Fruit fly (Drosophila melanogaster) ovary, adult (tissue): Measurements from ENCODE around the gene f-cup.
A peak's percentile ranks its signal among the peaks of the same experiment; 100 is the strongest.

Source experiments
- CG17801 ChIP-seq: fragments of 200-800 bp; optimal IDR thresholded peaks from 2 replicates; lab custom pipeline; 2019; ENCODE audit warnings: missing biosample characterization, mild to moderate bottlenecking, missing genetic modification characterization, moderate library complexity; ENCODE audit not compliant: partially characterized antibody

f-cup gene

DNA sequence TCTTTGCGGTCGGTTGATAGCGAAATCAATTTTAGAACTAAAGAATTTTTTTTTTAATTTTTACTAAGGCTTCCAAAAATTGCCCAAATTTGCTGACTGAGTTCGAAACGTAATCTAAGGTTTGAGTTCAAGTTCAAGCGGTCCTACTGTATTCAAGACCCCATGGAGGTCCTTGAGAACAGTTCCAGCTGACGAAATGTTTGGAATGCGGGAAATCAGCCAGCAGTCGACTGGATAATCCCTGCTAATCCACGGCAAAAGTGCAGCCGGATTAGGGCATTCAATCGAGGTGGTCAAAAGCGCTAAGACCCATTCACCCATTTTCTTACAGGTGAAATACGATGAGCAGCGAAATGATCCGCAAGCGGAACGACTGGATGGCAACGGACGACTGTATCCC lies at the start of gene f-cup:
f-cup (minus strand) TSS at position 101 of the 400 bp plus-strand sequence.
- TF ChIP-seq CG17801 (GFP tag; lab: Kevin White, UChicago), result no peak

DNA sequence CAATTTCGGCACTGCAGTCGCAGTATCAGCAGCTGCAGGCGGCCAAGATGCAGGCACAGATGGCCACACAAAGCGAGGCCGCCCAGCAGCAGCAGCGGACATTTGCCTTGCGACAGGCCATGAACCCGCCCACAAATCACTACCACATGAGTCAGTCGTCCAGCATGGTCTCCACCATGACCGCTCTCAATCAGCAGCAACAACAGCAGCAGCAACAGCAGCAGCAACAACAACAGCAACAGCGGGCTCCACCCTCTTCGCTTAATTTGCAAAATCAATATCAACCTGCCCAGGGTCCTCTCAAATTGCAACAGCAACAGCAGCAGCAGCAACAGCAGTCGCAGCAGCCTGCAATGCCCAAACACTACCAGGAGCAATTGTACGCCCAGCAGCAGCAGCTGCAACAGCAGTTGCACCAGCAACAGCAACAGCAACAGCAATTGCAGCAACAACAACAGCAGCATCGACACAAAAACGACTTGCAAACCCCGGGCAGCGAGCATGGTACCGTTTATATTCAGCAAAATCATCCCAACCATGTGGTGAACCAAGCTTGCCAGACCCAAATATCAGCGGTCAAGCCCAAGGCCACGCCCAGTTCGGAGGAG lies 45.5 kb upstream of the f-cup start:
- TF ChIP-seq CG17801 (GFP tag; lab: Kevin White, UChicago), result no peak

DNA sequence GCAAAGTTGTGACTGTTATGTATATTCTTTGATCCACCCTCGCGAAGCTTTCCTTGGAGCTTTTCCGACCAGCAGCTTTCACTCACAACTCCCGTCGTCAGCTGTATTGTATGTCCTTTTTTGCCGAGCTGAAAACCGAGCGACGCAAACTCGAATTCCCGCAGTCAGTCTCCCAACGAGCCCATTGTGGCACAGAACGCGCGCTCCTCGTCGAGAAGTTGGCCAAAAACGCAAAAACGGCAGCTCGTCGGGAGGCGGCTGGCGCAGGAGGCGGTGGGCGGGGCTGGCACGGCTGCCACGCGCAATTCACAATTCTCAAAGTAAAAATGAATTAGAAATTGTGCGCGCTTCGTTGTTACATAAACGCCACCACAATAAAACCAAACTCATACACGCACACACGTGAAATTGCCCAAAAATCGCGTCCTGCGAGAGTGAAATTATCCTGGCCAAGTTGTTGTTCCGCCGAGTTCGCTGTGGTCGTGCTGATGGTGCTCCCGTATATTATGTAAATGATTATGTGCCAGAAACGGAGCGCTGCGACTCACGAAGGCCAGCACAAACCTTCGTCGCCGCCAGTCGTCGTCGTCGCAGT lies 34.8 kb upstream of the f-cup start:
- no peak for TF ChIP-seq CG17801 (GFP tag; lab: Kevin White, UChicago)

DNA sequence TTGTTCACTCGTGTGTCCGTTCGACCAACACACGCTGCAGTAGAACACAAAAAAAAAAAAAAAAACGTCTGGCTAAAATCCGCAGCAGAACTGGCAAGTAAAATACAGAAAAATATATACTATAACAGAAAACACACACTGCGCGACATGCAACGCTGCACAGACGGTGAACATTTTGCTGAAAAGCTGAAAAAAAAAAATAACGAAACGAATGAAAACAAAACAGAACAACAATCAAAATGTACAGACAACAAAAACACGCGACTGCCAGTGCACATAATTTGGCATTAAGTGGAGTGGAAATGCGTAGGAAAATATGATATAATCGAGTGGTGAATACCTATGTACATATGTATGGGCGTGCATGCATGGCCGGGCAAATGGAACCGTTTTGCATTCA lies 29.4 kb upstream of the f-cup start:
- TF ChIP-seq CG17801 (GFP tag; lab: Kevin White, UChicago), result no peak

DNA sequence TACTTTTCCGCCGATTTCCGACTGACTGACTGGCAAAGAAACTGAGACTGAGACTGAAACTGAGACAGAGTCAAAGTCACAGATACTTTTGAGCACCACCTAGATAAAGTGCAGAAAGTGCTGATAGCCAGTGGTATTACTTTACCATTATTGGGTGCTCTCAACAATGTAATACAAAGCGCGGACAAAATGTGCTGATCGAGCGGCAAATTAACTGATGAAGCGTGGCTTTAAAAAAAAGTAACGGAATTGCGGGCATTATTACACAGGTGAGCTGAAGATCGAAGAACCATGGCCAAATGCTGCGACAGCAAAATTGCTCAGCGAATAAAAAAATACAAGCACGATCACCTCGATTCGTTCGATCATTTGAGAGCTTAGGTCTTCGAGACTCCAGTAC lies 28.3 kb upstream of the f-cup start:
- TF ChIP-seq CG17801 (GFP tag; lab: Kevin White, UChicago), result peak; percentile 11

DNA sequence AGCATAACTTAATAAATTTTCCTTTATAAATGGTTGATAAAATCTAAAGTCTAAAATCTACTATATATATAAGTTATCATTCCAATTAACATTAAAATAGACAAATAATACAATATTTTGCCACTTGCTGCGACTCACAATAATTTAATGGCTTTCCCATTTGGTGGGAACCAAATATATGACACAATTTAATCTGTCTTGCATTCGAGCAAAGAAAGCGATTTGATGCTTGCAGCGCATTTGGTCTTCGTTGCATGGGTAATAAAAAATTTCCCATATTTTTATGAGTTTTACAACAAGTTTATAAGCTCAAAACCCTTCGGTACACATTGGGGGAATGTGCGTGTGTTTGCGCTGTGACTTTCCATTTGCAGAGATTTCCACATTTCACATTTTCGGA lies 26.2 kb upstream of the f-cup start:
- no peak for TF ChIP-seq CG17801 (GFP tag; lab: Kevin White, UChicago)

DNA sequence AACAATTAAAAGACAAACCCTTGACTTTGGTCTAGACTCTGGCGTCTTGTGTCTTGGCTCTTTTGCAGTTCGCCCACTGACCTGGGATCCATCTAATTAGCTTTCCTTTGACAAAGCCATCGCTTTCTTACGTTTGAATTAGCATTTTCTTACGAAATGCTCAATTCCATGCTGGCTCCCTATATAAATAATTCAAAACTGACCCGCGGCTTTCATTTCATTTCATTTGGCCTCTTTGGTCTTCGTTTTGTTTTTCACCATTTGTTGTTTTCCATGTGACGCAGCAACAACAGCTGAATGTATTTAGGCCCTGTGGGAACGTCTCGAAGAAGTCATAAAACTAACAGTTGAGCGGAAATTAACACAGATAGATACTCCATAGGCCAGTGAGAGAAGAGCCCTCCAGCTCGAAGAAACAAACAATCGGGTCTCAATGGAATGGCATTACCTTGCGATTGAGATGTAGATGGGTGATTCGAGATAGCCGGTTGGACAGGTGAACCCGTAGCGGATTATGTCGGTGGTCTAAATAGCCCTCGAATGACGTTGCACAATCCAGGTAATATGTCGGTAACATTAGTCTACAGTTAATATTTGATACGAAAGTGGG lies 23.5 kb upstream of the f-cup start:
- TF ChIP-seq CG17801 (GFP tag; lab: Kevin White, UChicago), result no peak

DNA sequence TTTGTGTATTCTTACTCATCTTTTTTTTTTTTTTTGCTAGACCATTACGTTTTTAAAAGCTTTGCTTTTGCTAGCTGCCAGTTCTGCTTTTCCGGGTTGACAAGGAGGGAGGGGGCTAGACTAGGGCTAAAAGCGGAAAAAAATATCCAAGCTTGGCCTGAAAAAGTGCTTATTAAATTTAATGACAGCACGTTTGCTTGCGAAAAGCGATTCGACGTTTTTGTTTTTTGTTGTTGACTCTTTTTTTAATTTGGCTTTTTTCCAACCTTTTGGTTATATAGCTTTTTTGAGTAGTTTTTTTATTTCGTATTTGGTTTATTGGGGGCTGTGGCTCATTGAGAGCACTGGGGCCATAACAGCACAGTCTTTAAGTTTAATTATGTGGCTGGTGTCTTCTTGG lies 21.8 kb upstream of the f-cup start:
- peak; percentile 92 for TF ChIP-seq CG17801 (GFP tag; lab: Kevin White, UChicago)

DNA sequence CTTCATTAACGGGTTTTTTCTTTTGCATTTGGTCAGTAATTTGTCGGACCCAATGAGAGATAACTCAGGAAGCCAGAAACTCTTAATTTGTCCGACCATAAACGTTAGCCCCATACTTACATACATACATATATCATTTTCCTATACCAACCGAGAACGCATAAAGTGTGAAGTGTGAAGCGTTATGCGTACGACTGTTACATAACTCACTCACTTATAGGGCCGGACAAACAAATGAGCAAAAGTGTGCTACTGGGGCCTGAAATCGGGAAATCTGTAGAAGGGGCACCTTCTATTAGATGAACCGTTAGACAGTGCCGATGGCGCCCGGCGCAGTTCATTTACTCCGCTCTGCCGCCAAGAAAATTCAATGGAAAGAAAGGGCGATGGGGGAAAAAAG lies 21.4 kb upstream of the f-cup start:
- TF ChIP-seq CG17801 (GFP tag; lab: Kevin White, UChicago), result no peak

DNA sequence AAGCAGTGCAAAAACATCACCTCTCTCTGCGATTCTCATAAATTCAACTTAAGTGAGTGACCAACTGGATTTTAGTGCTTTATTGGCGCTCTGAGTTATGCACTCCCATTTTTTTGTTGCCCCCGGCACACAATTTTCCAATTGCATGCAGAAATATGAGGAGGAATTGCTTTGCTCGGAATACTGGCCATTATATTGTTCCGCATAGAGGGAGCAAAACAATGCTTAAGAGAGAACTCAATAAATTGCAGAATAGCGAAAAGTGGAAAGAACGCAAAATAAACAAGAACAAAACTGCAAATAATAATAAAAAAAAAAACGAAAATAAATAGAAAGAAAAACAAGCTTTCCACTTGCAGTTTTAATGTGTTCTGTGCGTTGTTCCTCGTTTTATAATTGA lies 20.2 kb upstream of the f-cup start:
- TF ChIP-seq CG17801 (GFP tag; lab: Kevin White, UChicago), result peak; percentile 30

DNA sequence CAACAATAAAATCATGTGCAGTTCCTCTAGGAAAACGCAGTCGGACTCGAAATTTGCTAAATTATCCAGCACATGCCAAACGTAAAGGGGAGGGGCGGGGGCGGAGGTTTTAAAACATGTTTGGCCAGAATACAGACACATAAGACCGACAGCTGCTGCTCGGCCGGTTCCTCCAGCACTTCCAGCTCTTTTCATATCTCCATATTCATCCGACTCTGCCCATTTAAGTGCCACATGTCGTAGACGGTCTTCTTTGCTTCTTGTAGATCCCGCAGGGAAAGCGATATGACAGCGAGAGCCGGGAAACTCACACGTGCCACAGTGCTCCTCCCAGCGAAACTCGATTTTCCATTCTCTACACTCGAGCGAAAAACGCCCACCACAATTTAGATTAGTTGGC lies 18.4 kb upstream of the f-cup start:
- no peak for TF ChIP-seq CG17801 (GFP tag; lab: Kevin White, UChicago)

DNA sequence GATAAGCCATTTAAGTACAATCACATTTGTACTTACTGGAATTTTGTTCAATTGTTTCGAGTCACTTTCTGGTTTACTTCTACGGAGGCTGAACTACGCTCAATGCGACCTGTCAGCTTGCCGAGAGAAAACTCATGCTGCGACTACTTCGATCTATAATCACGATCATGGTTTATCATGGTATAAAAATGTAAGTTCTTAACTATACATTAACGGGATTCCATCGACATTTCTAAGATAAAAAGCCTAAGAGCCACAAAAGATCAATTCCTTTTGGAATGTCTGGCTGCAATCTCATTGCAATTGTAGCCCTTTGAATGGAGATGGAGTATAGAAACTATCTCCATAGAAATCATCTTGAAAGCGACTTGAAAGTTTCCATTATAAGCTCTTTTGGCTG lies 17.4 kb upstream of the f-cup start, which contains the start of gene Ubc87F:
Ubc87F (minus strand) TSS at position 101 of the 400 bp plus-strand sequence.
- TF ChIP-seq CG17801 (GFP tag; lab: Kevin White, UChicago), result no peak

DNA sequence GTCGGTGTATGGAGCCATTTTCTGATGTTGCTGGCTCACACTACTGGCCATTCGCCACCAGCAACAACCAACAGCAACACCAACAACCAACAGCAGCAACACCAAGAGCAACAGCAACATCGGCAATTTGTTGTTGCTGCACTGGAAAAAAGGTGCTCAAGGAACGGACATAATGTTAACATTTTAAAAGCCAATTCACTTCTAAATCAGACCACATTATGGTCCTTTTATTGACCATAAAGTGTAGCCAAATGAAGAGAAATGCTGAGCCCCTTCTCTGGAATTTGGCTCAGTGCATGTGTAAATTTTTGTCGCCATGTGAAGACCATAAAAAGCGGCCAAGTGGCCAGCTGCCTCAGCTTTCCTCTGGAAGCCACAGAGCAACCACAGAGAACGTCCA lies 16.2 kb upstream of the f-cup start:
- TF ChIP-seq CG17801 (GFP tag; lab: Kevin White, UChicago), result no peak

DNA sequence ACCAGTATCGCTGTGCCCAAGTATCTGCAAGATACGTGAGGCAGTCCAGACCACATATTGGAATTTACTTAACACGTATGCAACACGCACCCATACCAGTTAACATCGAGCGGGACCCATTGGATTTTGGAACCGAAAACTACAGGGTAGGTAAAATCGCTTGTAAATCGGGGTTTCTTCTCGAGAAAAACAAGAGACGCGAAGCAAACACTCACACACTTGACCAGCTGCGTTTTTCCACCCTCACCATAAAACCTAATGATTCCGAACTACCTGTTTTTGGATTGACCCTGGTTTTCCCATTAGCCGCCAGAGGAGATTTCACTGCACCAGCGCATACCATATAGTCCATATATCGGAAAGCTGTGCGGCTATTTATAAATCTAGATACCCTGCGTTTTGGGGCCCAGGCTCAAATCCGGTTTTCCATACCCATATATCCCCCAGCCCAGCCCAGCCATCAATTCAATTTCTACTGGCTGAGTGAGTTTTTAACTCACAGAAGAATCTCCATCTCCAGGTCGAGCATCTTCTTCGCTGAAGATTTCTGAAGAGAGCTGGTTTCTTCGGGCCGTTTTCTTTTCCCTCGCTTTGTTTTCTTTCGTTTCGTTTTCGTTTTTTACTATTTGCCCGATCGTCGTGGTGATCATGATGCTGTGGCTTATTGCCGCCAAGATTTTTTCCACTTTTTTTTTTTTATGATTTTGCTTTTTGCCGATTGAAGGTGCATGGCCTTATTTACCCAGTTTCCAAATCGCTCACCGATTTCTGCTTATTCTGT lies 15.2 kb upstream of the f-cup start:
- TF ChIP-seq CG17801 (GFP tag; lab: Kevin White, UChicago), result no peak

DNA sequence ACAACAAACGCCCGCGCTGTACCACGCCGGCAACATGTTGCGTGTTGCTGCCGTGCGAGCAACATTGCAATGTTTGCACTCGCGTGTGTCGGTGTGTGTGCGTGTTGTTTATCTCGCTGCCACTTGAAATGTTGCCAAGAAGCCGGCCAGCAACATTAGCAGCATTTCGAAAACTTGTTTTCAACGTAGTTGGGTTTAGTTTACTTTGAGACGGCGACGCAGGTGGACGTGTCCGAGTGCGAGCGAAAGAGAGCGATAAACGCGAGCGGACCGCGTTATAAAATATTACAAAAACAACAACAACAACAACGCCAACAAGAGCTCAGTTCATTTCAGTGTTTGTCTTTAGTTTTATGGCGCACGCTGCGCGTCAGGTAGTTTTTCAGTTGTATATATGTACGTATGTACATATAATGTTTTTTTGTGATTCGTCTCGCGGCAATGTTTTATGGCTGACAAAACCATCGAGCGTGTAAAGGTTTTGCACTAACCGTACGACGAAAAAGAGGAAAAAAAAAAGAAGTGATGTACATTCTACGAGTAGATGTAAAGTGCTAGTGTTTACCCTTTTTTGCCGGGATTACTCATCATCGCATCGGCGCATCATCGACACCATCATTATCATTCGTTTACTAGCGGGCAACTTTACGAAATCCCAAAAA lies 14.5 kb upstream of the f-cup start, which contains the start of gene kmr:
kmr (plus strand) TSS at position 196 of the 662 bp plus-strand sequence.
- peak; percentile 71 for TF ChIP-seq CG17801 (GFP tag; lab: Kevin White, UChicago)
